Fruit fly (Drosophila melanogaster): ENCODE data around the gene CG6414.

The CG6414 gene

DNA sequence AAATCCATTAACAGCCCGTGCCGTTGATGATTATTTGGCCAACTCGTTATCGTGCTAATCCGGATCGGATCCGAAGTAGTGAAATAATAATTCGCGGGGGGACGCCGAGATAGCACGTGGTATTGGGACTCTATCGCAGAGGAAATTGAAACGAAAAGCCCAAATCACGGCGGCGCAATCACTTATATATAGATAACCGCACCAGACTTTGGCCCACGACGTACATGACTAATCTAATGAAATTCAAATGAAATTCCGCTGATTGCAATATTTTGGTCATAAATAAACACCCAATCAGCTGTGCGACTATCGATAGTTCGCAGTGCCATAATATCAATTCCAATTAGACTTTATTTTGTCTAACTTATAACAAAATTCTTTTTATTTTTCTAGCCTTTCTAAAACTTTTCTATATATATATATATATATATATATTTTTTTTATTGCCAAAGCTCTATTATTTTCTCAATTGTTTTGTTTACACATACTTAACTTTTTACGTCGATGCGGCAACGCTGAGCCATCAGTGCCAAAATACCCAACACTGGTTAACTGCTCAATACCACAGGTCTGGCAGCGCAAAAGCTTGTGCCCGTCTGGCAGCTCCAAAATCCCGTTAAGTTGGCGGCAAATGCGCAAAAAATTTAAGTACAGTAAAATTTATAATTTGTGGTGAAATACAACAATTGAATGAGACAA is 2.7 kb downstream of the CG6414 start, which contains the start of gene CG6428:
Gene CG6428 (minus strand): TSS at position 310 of the 699 bp plus-strand sequence.
- no peak for TF ChIP-seq br (GFP tag; optimal IDR thresholded peaks at IDR 0.05)
- peak; percentile 0 for TF ChIP-seq OdsH (GFP tag; optimal IDR thresholded peaks at IDR 0.05)
- TF ChIP-seq tai (GFP tag; optimal IDR thresholded peaks at IDR 0.05) = no peak
- no peak for TF ChIP-seq Sp1 (GFP tag; optimal IDR thresholded peaks at IDR 0.05)
- TF ChIP-seq dsf (GFP tag; optimal IDR thresholded peaks at IDR 0.05; ENCODE audit: borderline replicate concordance) = no peak
- TF ChIP-seq N (GFP tag; optimal IDR thresholded peaks at IDR 0.05) = no peak
- TF ChIP-seq Vsx2 (GFP tag; optimal IDR thresholded peaks at IDR 0.05; ENCODE audit: partially characterized antibody) = no peak
- no peak for TF ChIP-seq brk (GFP tag; optimal IDR thresholded peaks at IDR 0.05)
- no peak for TF ChIP-seq sv (GFP tag; optimal IDR thresholded peaks at IDR 0.05)
- peak in 1 of 2 experiments; percentile 64 for TF ChIP-seq foxo (GFP tag; optimal IDR thresholded peaks at IDR 0.05)
- TF ChIP-seq woc (GFP tag; optimal IDR thresholded peaks at IDR 0.05) = no peak
- no peak for TF ChIP-seq Abd-B (GFP tag; optimal IDR thresholded peaks at IDR 0.05)
- no peak for TF ChIP-seq lola (GFP tag; optimal IDR thresholded peaks at IDR 0.05)
- no peak for TF ChIP-seq CG32264 (GFP tag; optimal IDR thresholded peaks at IDR 0.05)
- TF ChIP-seq jim (GFP tag; optimal IDR thresholded peaks at IDR 0.05) = no peak
- no peak for TF ChIP-seq rgr (GFP tag; optimal IDR thresholded peaks at IDR 0.05)
- TF ChIP-seq fru (GFP tag; optimal IDR thresholded peaks at IDR 0.05) = no peak
- no peak for TF ChIP-seq Myc (optimal IDR thresholded peaks at IDR 0.05)
- TF ChIP-seq GATAd (GFP tag; optimal IDR thresholded peaks at IDR 0.05) = no peak
- TF ChIP-seq Dif (GFP tag; optimal IDR thresholded peaks at IDR 0.05; ENCODE audit: partially characterized antibody) = no peak
- TF ChIP-seq HLH106 (tag; optimal IDR thresholded peaks at IDR 0.05) = peak; percentile 27
- TF ChIP-seq dl (GFP tag; optimal IDR thresholded peaks at IDR 0.05; ENCODE audit: insufficient read depth in 1 of 2, partially characterized antibody in 2 of 2) = no peak
- TF ChIP-seq sage (GFP tag; optimal IDR thresholded peaks at IDR 0.05) = no peak
- no peak for TF ChIP-seq Hr78 (GFP tag; optimal IDR thresholded peaks at IDR 0.05)
- TF ChIP-seq CG9705 (GFP tag; optimal IDR thresholded peaks at IDR 0.05) = no peak
- no peak for TF ChIP-seq Rel (GFP tag; optimal IDR thresholded peaks at IDR 0.05)
- TF ChIP-seq Rel (tag; optimal IDR thresholded peaks at IDR 0.05) = peak; percentile 20
- TF ChIP-seq Hr83 (GFP tag; optimal IDR thresholded peaks at IDR 0.05; ENCODE audit: poor library complexity, severe bottlenecking) = no peak
- no peak for TF ChIP-seq usp (GFP tag; optimal IDR thresholded peaks at IDR 0.05)
- TF ChIP-seq psq (GFP tag; optimal IDR thresholded peaks at IDR 0.05) = peak; percentile 18

DNA sequence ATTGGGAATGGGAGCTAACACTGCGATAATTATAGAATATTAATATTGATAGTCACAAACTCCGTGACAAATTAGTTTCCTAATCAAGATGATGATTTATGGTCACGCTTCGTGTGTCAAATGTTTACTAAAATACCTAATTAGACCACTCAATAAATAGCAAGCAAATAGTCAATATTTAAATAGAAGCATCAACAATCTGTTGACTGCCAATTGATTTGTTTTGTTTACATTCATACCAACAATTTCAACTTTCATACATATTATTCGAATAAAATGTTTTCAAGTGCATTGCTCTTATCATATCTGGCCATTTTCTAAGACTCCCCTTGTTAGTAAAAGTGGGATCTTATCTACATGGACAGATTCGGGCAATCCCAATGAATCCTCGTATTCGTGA is 3.5 kb downstream of the CG6414 start:
- TF ChIP-seq h (GFP tag; optimal IDR thresholded peaks at IDR 0.05) = no peak
- TF ChIP-seq Rel (GFP tag; optimal IDR thresholded peaks at IDR 0.05) = no peak
- TF ChIP-seq Rel (tag; optimal IDR thresholded peaks at IDR 0.05) = no peak
- TF ChIP-seq sage (GFP tag; optimal IDR thresholded peaks at IDR 0.05) = no peak
- TF ChIP-seq Hr78 (GFP tag; optimal IDR thresholded peaks at IDR 0.05) = no peak
- no peak for TF ChIP-seq dsf (GFP tag; optimal IDR thresholded peaks at IDR 0.05; ENCODE audit: borderline replicate concordance)
- TF ChIP-seq dl (GFP tag; optimal IDR thresholded peaks at IDR 0.05; ENCODE audit: insufficient read depth in 1 of 2, partially characterized antibody in 2 of 2) = no peak
- no peak for TF ChIP-seq N (GFP tag; optimal IDR thresholded peaks at IDR 0.05)
- no peak for TF ChIP-seq Sp1 (GFP tag; optimal IDR thresholded peaks at IDR 0.05)
- TF ChIP-seq Hnf4 (GFP tag; optimal IDR thresholded peaks at IDR 0.05) = no peak
- TF ChIP-seq dmrt93B (GFP tag; optimal IDR thresholded peaks at IDR 0.05) = no peak

DNA sequence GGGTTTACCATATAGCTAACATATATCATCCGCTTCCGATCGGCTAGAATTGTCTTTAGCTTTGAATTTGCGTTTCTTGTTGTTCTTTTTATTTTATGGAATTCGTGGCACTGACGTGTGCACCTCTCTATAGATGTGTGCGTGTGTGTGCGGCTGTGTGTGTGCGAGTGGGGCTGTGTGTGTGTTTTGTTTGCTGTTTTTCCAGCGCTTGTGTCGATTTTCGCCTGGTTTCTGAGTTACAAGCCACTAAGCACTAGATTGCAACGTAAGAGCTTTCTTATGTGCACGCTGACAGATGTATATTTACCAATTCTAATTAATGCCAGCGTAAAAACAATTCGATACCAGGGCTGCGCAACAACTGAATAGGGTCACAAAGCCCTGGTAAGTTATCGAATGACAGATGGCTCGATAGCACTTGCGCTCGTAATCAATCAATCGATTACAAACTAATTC is 6.2 kb downstream of the CG6414 start, which contains the start of gene lva:
Gene lva (minus strand): TSS at position 363 of the 456 bp plus-strand sequence.
- TF ChIP-seq jim (GFP tag; optimal IDR thresholded peaks at IDR 0.05) = peak; percentile 10
- no peak for TF ChIP-seq dl (GFP tag; optimal IDR thresholded peaks at IDR 0.05; ENCODE audit: insufficient read depth in 1 of 2, partially characterized antibody in 2 of 2)
- peak; percentile 24 for TF ChIP-seq N (GFP tag; optimal IDR thresholded peaks at IDR 0.05)
- no peak for TF ChIP-seq Hnf4 (GFP tag; optimal IDR thresholded peaks at IDR 0.05)
- TF ChIP-seq Rel (GFP tag; optimal IDR thresholded peaks at IDR 0.05) = no peak
- peak; percentile 37 for TF ChIP-seq Rel (tag; optimal IDR thresholded peaks at IDR 0.05)

- no peak for TF ChIP-seq Abd-B (GFP tag; optimal IDR thresholded peaks at IDR 0.05)
- TF ChIP-seq ey (GFP tag; optimal IDR thresholded peaks at IDR 0.05) = peak; percentile 12
- TF ChIP-seq HLH106 (tag; optimal IDR thresholded peaks at IDR 0.05) = no peak
- peak in 1 of 2 experiments; percentile 51 for TF ChIP-seq foxo (GFP tag; optimal IDR thresholded peaks at IDR 0.05)
These were observed 20.9 kb downstream of the CG6414 start for dm6 chrX:3950199-3950645.
